Comparison of ENCODE assay signal across 1 worm cellular context in the genomic region with DNA sequence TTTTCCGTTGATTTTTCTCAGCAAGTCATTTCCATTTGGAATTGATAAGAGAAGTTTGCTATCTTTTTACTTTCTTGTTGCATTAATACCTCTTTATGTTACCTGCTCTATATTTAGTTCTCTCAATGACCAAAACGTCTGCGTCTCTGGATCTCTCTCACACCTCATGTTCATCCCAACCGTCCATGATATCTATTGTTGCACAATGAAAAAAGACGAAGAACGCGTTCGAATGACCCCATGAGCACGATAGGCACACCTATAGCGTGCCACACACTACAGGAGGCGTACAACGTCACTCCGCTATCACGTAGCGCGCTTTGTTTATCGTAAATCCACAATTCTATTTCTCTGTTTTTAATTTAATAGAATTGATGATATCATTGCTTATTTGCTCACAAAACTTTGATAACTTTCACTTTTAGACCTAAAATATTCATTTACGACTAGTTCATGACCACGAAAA.
TF ChIP-seq lines count a peak whose summit lies in the region.

A gene (plus strand): TSS at position 328 of the 466 bp plus-strand sequence.

TF ChIP-seq in whole organism, L1 larva, 84 proteins besides CTCF, POLR2A, EP300 and RAD21 (continued from another document):
- TF ChIP-seq egl-13 (tag; optimal IDR thresholded peaks at IDR 0.05; lab: Kevin White, UChicago) (no peak), nhr-47 (tag; optimal IDR thresholded peaks at IDR 0.05; lab: Kevin White, UChicago) (peak; percentile 50), nhr-20 (tag; optimal IDR thresholded peaks at IDR 0.05; lab: Kevin White, UChicago) (peak; percentile 25), swsn-7 (tag; optimal IDR thresholded peaks at IDR 0.05; lab: Kevin White, UChicago) (peak; percentile 39), nhr-76 (tag; optimal IDR thresholded peaks at IDR 0.05; lab: Kevin White, UChicago) (no peak), ceh-82 (tag; optimal IDR thresholded peaks at IDR 0.05; lab: Kevin White, UChicago) (no peak), zag-1 (tag; optimal IDR thresholded peaks at IDR 0.05; lab: Kevin White, UChicago) (no peak), lin-15B (tag; optimal IDR thresholded peaks at IDR 0.05; lab: Kevin White, UChicago) (no peak), fkh-10 (GFP tag; optimal IDR thresholded peaks at IDR 0.05; lab: Kevin White, UChicago) (no peak), blmp-1 (tag; optimal IDR thresholded peaks at IDR 0.05; lab: Kevin White, UChicago) (peak; percentile 5), aha-1 (tag; optimal IDR thresholded peaks at IDR 0.05; lab: Kevin White, UChicago) (no peak), tbx-2 (tag; optimal IDR thresholded peaks at IDR 0.05; lab: Kevin White, UChicago) (peak; percentile 25), hlh-4 (tag; optimal IDR thresholded peaks at IDR 0.05; lab: Kevin White, UChicago) (no peak), hlh-17 (GFP tag; optimal IDR thresholded peaks at IDR 0.05; lab: Kevin White, UChicago; ENCODE audit: borderline replicate concordance) (no peak), lin-35 (GFP tag; optimal IDR thresholded peaks at IDR 0.05; lab: Kevin White, UChicago) (peak; percentile 16 to 50), snu-23 (GFP tag; optimal IDR thresholded peaks at IDR 0.05; lab: Kevin White, UChicago) (peak; percentile 47), dpl-1 (GFP tag; optimal IDR thresholded peaks at IDR 0.05; lab: Kevin White, UChicago) (peak in 2 of 3 experiments; percentile 5 to 33), nhr-90 (tag; optimal IDR thresholded peaks at IDR 0.05; lab: Kevin White, UChicago; ENCODE audit: poor library complexity) (peak; percentile 19), mdl-1 (tag; optimal IDR thresholded peaks at IDR 0.05; lab: Kevin White, UChicago) (no peak), xbp-1 (tag; optimal IDR thresholded peaks at IDR 0.05; lab: Kevin White, UChicago) (peak; percentile 33), jun-1 (tag; optimal IDR thresholded peaks at IDR 0.05; lab: Kevin White, UChicago) (peak; percentile 26), lsy-2 (tag; optimal IDR thresholded peaks at IDR 0.05; lab: Kevin White, UChicago) (peak in 1 of 2 experiments; percentile 36), zip-4 (GFP tag; optimal IDR thresholded peaks at IDR 0.05; lab: Kevin White, UChicago) (no peak), fkh-8 (tag; optimal IDR thresholded peaks at IDR 0.05; lab: Kevin White, UChicago) (no peak)
TF ChIP-seq in whole organism, L1 larva: peak in this region for 18.
